Worm (Caenorhabditis elegans) whole organism, L3 larva: Measurements from ENCODE around the gene H25K10.1.

Source experiments
- R02D3.7 ChIP-seq: fragments of 150-350 bp; optimal IDR thresholded peaks from 2 replicates; lab custom pipeline; 2014; ENCODE audit warnings: missing biosample characterization, missing genetic modification characterization
- aly-2 ChIP-seq: fragments of 150-350 bp; optimal IDR thresholded peaks from 2 replicates; lab custom pipeline; 2014; ENCODE audit warnings: missing biosample characterization, missing genetic modification characterization
- ama-1 ChIP-seq: fragments of 150-350 bp; optimal IDR thresholded peaks from 2 replicates; lab custom pipeline; 2018
- ceh-16 ChIP-seq: sonication (generic microtip); optimal IDR thresholded peaks from 2 replicates; lab custom pipeline; 2017; ENCODE audit warnings: missing biosample characterization, missing genetic modification characterization
- ceh-28 ChIP-seq: fragments of 150-350 bp; optimal IDR thresholded peaks from 2 replicates; lab custom pipeline; 2014; ENCODE audit warnings: missing biosample characterization, missing genetic modification reagents, missing genetic modification characterization
- ceh-82 ChIP-seq: fragments of 150-350 bp; optimal IDR thresholded peaks from 2 replicates; lab custom pipeline; 2014; ENCODE audit warnings: missing biosample characterization, missing genetic modification characterization
- ceh-9 ChIP-seq: sonication (generic microtip); optimal IDR thresholded peaks from 2 replicates; lab custom pipeline; 2018; ENCODE audit warnings: missing biosample characterization, missing genetic modification characterization
- daf-12 ChIP-seq: fragments of 150-350 bp; optimal IDR thresholded peaks from 2 replicates; lab custom pipeline; 2014; ENCODE audit warnings: missing biosample characterization, missing genetic modification reagents, missing genetic modification characterization
- egl-27 ChIP-seq: sonication (generic microtip); optimal IDR thresholded peaks from 4 replicates; lab custom pipeline; 2017; ENCODE audit warnings: missing biosample characterization, missing genetic modification reagents, missing genetic modification characterization
- egl-5 ChIP-seq: fragments of 150-350 bp; optimal IDR thresholded peaks from 2 replicates; lab custom pipeline; 2017; ENCODE audit warnings: missing biosample characterization, missing genetic modification reagents, missing genetic modification characterization, inconsistent platforms
- elt-1 ChIP-seq: fragments of 150-350 bp; optimal IDR thresholded peaks from 2 replicates; lab custom pipeline; 2014; ENCODE audit warnings: missing biosample characterization, missing genetic modification characterization
- elt-2 ChIP-seq: sonication (generic microtip); optimal IDR thresholded peaks from 2 replicates; lab custom pipeline; 2016; ENCODE audit warnings: missing genetic modification reagents, mild to moderate bottlenecking, missing genetic modification characterization, missing compliant biosample characterization
- elt-3 ChIP-seq, 3 experiments: fragments of 150-350 bp in 1 of 3; sonication (generic microtip) in 2 of 3; optimal IDR thresholded peaks; 2 replicates in 2 of 3; 4 replicates in 1 of 3; lab custom pipeline; 2014 to 2017; ENCODE audit warnings: missing biosample characterization in 3 of 3, missing genetic modification characterization in 3 of 3
- eor-1 ChIP-seq, 2 experiments: fragments of 150-350 bp; optimal IDR thresholded peaks; 2 replicates each; lab custom pipeline; 2014 to 2018; ENCODE audit warnings: missing biosample characterization in 2 of 2, missing genetic modification characterization in 2 of 2
- fkh-10 ChIP-seq: sonication (generic microtip); optimal IDR thresholded peaks from 2 replicates; lab custom pipeline; 2017; ENCODE audit warnings: missing biosample characterization, missing genetic modification reagents, missing genetic modification characterization
- fkh-2 ChIP-seq: fragments of 150-350 bp; optimal IDR thresholded peaks from 2 replicates; lab custom pipeline; 2014; ENCODE audit warnings: missing biosample characterization, missing genetic modification reagents, missing genetic modification characterization
- hmg-11 ChIP-seq: sonication (generic microtip); optimal IDR thresholded peaks from 2 replicates; lab custom pipeline; 2016; ENCODE audit warnings: missing genetic modification characterization, missing compliant biosample characterization
- jun-1 ChIP-seq: fragments of 150-350 bp; optimal IDR thresholded peaks from 2 replicates; lab custom pipeline; 2014; ENCODE audit warnings: missing biosample characterization, missing genetic modification reagents, missing genetic modification characterization
- lin-15B ChIP-seq: fragments of 150-350 bp; optimal IDR thresholded peaks from 2 replicates; lab custom pipeline; 2014; ENCODE audit warnings: missing biosample characterization, missing genetic modification characterization
- lin-39 ChIP-seq: fragments of 150-350 bp; optimal IDR thresholded peaks from 2 replicates; lab custom pipeline; 2018; ENCODE audit warnings: missing biosample characterization, missing genetic modification reagents, missing genetic modification characterization
- lsy-12 ChIP-seq: sonication (generic microtip); optimal IDR thresholded peaks from 2 replicates; lab custom pipeline; 2016; ENCODE audit warnings: mild to moderate bottlenecking, missing genetic modification characterization, missing compliant biosample characterization
- mdl-1 ChIP-seq: fragments of 150-350 bp; optimal IDR thresholded peaks from 2 replicates; lab custom pipeline; 2014; ENCODE audit warnings: missing biosample characterization, missing genetic modification characterization
- nfya-1 ChIP-seq: sonication (generic microtip); optimal IDR thresholded peaks from 2 replicates; lab custom pipeline; 2017; ENCODE audit warnings: missing genetic modification characterization, mild to moderate bottlenecking, missing compliant biosample characterization, antibody characterized with exemption, moderate library complexity; ENCODE audit not compliant: insufficient read depth
- nhr-12 ChIP-seq: fragments of 150-350 bp; optimal IDR thresholded peaks from 2 replicates; lab custom pipeline; 2014; ENCODE audit warnings: missing biosample characterization, missing genetic modification characterization
- nhr-23 ChIP-seq: fragments of 150-350 bp; optimal IDR thresholded peaks from 2 replicates; lab custom pipeline; 2014; ENCODE audit warnings: missing biosample characterization, missing genetic modification reagents, missing genetic modification characterization
- nhr-237 ChIP-seq: fragments of 150-350 bp; optimal IDR thresholded peaks from 2 replicates; lab custom pipeline; 2014; ENCODE audit warnings: missing biosample characterization, missing genetic modification characterization
- nhr-25 ChIP-seq: sonication (generic microtip); optimal IDR thresholded peaks from 2 replicates; lab custom pipeline; 2017; ENCODE audit warnings: missing biosample characterization, missing genetic modification characterization
- nhr-43 ChIP-seq: sonication (generic microtip); optimal IDR thresholded peaks from 2 replicates; lab custom pipeline; 2016; ENCODE audit warnings: mild to moderate bottlenecking, missing genetic modification characterization, missing compliant biosample characterization; ENCODE audit not compliant: poor library complexity, severe bottlenecking
- nhr-67 ChIP-seq: fragments of 150-350 bp; optimal IDR thresholded peaks from 2 replicates; lab custom pipeline; 2014; ENCODE audit warnings: missing biosample characterization, missing genetic modification characterization
- nhr-76 ChIP-seq: fragments of 150-350 bp; sonication (generic microtip); optimal IDR thresholded peaks from 5 replicates; lab custom pipeline; 2014; ENCODE audit warnings: missing biosample characterization, missing genetic modification characterization
- nhr-77 ChIP-seq: fragments of 150-350 bp; optimal IDR thresholded peaks from 2 replicates; lab custom pipeline; 2014; ENCODE audit warnings: missing biosample characterization, missing genetic modification characterization
- pha-4 ChIP-seq: fragments of 150-350 bp; optimal IDR thresholded peaks from 2 replicates; lab custom pipeline; 2014; ENCODE audit warnings: missing biosample characterization, missing genetic modification reagents, missing genetic modification characterization
- pqm-1 ChIP-seq: fragments of 150-350 bp; optimal IDR thresholded peaks from 2 replicates; lab custom pipeline; 2017; ENCODE audit warnings: missing biosample characterization, missing genetic modification characterization, inconsistent platforms
- sea-2 ChIP-seq: fragments of 150-350 bp; sonication (generic microtip); optimal IDR thresholded peaks from 4 replicates; lab custom pipeline; 2014; ENCODE audit warnings: missing biosample characterization, missing genetic modification reagents, missing genetic modification characterization
- skn-1 ChIP-seq: fragments of 150-350 bp; optimal IDR thresholded peaks from 2 replicates; lab custom pipeline; 2014; ENCODE audit warnings: missing biosample characterization, missing genetic modification characterization
- snpc-4 ChIP-seq: fragments of 150-350 bp; optimal IDR thresholded peaks from 2 replicates; lab custom pipeline; 2014; ENCODE audit warnings: missing biosample characterization, missing genetic modification characterization
- tbx-2 ChIP-seq: sonication (generic microtip); optimal IDR thresholded peaks from 2 replicates; lab custom pipeline; 2016; ENCODE audit warnings: mild to moderate bottlenecking, missing genetic modification characterization, missing compliant biosample characterization
- ztf-11 ChIP-seq: fragments of 150-350 bp; optimal IDR thresholded peaks from 2 replicates; lab custom pipeline; 2014; ENCODE audit warnings: missing biosample characterization, missing genetic modification characterization
- ztf-4 ChIP-seq: fragments of 150-350 bp; optimal IDR thresholded peaks from 2 replicates; lab custom pipeline; 2014; ENCODE audit warnings: missing biosample characterization, missing genetic modification characterization

Gene H25K10.1

DNA sequence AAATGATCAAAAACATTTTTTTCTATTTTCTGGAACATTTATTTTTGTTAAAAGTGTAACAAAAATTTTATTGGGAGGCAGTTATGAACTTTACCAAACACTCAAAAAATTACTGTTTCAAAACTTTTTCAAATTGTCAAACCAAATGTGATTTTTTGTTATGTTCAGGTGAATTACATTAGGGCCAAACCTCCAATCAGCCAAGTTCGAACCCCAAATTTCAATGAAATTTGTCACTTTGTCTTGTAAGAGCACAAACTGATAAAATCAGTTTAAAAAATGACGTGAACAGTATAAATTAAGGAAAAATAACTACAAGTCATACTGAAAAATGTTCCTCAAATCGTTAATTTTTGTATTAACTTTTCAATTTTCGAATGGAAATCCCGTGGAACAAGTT lies at the start of gene H25K10.1:
TSS of gene H25K10.1 (plus strand) at position 301 of the 400 bp plus-strand sequence.
- TF ChIP-seq sea-2 (GFP tag; lab: Kevin White, UChicago) (no peak), daf-12 (tag; lab: Kevin White, UChicago) (no peak), fkh-10 (GFP tag; lab: Kevin White, UChicago) (no peak), lin-39 (tag; lab: Kevin White, UChicago) (no peak), ceh-28 (tag; lab: Kevin White, UChicago) (no peak), ceh-82 (tag; lab: Kevin White, UChicago) (no peak), nhr-12 (no peak), R02D3.7 (tag; lab: Kevin White, UChicago) (no peak), egl-5 (tag; lab: Kevin White, UChicago) (no peak), eor-1 (tag; optimal IDR thresholded peaks at IDR 0.05; lab: Kevin White, UChicago) (no peak), tbx-2 (tag; lab: Kevin White, UChicago) (no peak), mdl-1 (tag; lab: Kevin White, UChicago) (no peak)

DNA sequence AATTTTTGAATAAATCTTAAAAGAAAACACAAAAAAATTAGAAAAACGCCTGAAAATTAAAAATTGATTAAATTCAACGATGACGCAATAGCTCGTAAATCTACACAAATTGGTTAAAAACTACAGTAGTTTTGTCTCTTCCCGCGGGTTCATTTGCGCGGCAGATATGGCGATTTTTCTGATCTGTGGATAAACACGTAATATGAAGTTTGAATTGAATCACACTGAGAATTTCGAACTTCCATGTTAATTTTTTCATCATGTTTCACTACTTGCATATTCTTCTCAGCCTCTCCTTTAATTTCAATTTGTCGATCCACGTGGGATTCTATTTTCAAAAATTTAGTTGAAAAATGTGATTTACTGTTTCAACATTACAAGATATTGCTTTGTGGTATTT lies 34.8 kb upstream of the H25K10.1 start:
- TF ChIP-seq elt-2 (peak; percentile 46), snpc-4 (peak; percentile 17), pha-4 (peak; percentile 23), lsy-12 (tag; lab: Kevin White, UChicago) (peak; percentile 56), nhr-43 (peak; percentile 76), tbx-2 (tag; lab: Kevin White, UChicago) (peak; percentile 48)

DNA sequence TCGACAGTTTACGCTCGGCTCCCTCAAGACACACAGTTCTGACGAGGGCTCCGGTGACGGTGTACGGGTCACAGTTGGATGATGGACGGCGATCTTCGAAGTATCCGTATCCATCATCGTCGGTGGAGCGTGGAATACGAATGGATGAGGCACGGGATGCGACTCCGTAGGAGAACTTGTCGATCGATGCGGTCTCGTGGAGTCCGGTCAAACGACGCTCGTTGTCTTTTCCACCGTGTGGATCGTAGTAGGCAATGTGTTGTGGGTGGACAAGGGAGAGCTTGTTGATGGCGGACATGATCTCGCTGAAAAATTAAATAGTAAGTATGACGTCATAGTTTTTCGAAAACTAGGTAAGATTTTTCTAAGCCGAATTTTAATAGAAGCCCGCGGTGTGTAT lies 34.2 kb upstream of the H25K10.1 start:
- TF ChIP-seq nfya-1 (tag; lab: Kevin White, UChicago) (no peak), hmg-11 (tag; lab: Kevin White, UChicago) (no peak), pha-4 (no peak), ceh-9 (tag; lab: Kevin White, UChicago) (no peak), snpc-4 (no peak), ama-1 (lab: Kevin White, UChicago) (peak; percentile 87), elt-2 (no peak), egl-27 (tag; lab: Kevin White, UChicago) (no peak), mdl-1 (tag; lab: Kevin White, UChicago) (no peak), nhr-43 (peak; percentile 30), ceh-82 (tag; lab: Kevin White, UChicago) (no peak)

DNA sequence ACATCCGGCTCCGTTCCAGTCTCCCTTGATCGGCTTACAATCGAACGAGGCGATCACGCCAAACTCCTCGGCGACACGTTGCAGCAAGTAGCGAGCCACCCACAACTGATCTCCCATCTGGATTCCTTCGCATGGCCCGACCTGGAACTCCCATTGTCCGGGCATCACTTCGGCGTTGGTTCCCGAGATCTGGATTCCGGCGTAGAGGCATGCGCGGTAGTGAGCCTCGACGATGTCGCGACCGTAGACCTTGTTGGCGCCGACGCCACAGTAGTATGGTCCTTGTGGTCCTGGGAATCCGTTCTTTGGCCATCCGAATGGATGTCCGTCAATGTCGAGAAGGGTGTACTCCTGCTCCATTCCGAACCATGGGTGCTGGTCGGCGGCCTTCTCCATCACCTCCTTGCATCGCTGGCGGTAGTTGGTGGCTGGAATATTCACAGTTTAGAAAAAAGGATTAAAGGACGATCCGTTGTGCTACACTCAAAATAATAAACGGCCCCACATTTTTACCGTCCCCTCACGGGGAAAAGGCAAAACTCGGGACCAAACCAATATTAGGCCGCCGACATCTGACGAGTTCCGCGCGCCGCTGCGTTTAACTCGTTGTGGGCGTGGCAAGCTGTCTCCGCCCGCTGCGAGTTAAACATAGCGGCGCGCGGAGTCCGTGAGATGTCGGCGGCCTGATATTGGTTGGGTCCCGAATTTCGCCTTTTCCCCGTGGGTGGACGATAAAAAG lies 33.3 kb upstream of the H25K10.1 start:
- no peak for TF ChIP-seq R02D3.7 (tag; lab: Kevin White, UChicago)
- no peak for TF ChIP-seq elt-1 (tag; lab: Kevin White, UChicago)
- TF ChIP-seq aly-2 (tag; lab: Kevin White, UChicago): no peak
- TF ChIP-seq nfya-1 (tag; lab: Kevin White, UChicago): no peak
- TF ChIP-seq nhr-12: no peak
- no peak for TF ChIP-seq ceh-82 (tag; lab: Kevin White, UChicago)
- TF ChIP-seq lin-15B (tag; lab: Kevin White, UChicago): no peak
- TF ChIP-seq nhr-25 (tag; lab: Kevin White, UChicago): no peak
- TF ChIP-seq lin-39 (tag; lab: Kevin White, UChicago): no peak
- no peak for TF ChIP-seq ceh-9 (tag; lab: Kevin White, UChicago)
- TF ChIP-seq ztf-11 (tag; lab: Kevin White, UChicago): no peak
- no peak for TF ChIP-seq ceh-16 (tag; lab: Kevin White, UChicago)
- no peak for TF ChIP-seq elt-3 (tag; optimal IDR thresholded peaks at IDR 0.05; lab: Kevin White, UChicago)
- no peak for TF ChIP-seq pha-4
- TF ChIP-seq nhr-237 (tag; lab: Kevin White, UChicago): no peak

DNA sequence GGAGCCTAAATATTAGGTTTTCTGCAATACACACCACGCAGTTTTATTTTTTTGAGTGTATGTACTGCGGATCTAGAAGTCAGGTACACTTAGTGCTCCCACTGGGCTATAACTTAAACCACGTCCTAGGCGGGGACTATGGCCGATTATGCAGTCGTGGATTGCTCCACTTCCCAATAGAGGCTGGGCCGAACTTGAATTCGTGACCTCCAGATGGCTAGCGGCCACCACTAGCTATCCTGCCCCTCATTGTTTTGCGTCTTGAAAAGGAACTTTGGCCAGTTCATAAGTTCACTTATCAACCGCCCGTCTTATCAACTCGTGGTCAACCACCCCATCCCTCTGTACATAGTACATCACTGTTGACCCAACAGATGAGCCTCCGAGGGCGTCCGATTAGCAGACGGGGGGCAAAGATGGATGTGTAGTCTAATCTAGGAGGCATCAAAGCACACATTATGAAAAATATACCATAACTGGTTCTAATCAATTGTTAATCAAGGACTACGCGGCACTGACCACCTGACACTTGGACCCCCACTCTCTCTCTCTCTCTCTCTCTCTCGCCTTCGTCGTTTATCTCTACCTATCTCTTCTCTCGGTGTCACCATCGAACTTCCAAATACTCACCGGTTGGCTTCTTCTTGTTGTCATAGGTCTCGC lies 32.6 kb upstream of the H25K10.1 start:
- no peak for TF ChIP-seq daf-12 (tag; lab: Kevin White, UChicago)
- TF ChIP-seq lsy-12 (tag; lab: Kevin White, UChicago): no peak
- TF ChIP-seq sea-2 (GFP tag; lab: Kevin White, UChicago): no peak
- no peak for TF ChIP-seq fkh-2 (tag; lab: Kevin White, UChicago)
- TF ChIP-seq ceh-28 (tag; lab: Kevin White, UChicago): peak; percentile 6
- no peak for TF ChIP-seq snpc-4
- TF ChIP-seq nfya-1 (tag; lab: Kevin White, UChicago): peak; percentile 23
- no peak for TF ChIP-seq egl-27 (tag; lab: Kevin White, UChicago)
- peak; percentile 15 for TF ChIP-seq R02D3.7 (tag; lab: Kevin White, UChicago)
- TF ChIP-seq ztf-4: no peak
- TF ChIP-seq pqm-1 (tag; lab: Kevin White, UChicago): peak; percentile 47
- peak; percentile 51 for TF ChIP-seq pha-4
- no peak for TF ChIP-seq skn-1 (tag; lab: Kevin White, UChicago)
- TF ChIP-seq lin-15B (tag; lab: Kevin White, UChicago): no peak
- TF ChIP-seq ama-1 (lab: Kevin White, UChicago): peak; percentile 95
- TF ChIP-seq nhr-25 (tag; lab: Kevin White, UChicago): peak; percentile 35
- TF ChIP-seq jun-1 (tag; lab: Kevin White, UChicago): no peak
- TF ChIP-seq nhr-76 (tag; lab: Kevin White, UChicago): no peak
- peak; percentile 61 for TF ChIP-seq elt-2
- TF ChIP-seq egl-5 (tag; lab: Kevin White, UChicago): no peak
- TF ChIP-seq fkh-10 (GFP tag; lab: Kevin White, UChicago): no peak
- TF ChIP-seq nhr-67: no peak
- no peak for TF ChIP-seq ceh-82 (tag; lab: Kevin White, UChicago)
- no peak for TF ChIP-seq nhr-77
- TF ChIP-seq ceh-9 (tag; lab: Kevin White, UChicago): no peak
- peak; percentile 58 for TF ChIP-seq nhr-23 (tag; lab: Kevin White, UChicago)
